Fruit fly (Drosophila melanogaster): ENCODE results near the gene kmr.

The kmr gene

dm6 chr3R:13715012-13715673, at the start of gene kmr (continued):
- TF ChIP-seq NfI (GFP tag; optimal IDR thresholded peaks at IDR 0.05) (peak; percentile 33), CG11695 (GFP tag; IDR thresholded peaks at IDR 0.05) (peak; percentile 33; the same call in 2 of the 3 replicates), CG17361 (GFP tag; IDR thresholded peaks at IDR 0.05) (no peak), Hr51 (GFP tag; optimal IDR thresholded peaks at IDR 0.05) (peak in 1 of 2 experiments; percentile 1), CG14050 (GFP tag; IDR thresholded peaks at IDR 0.05) (peak; percentile 40; the same call in 1 of the 3 replicates), CG13624 (GFP tag; optimal IDR thresholded peaks at IDR 0.05) (peak; percentile 2), abd-A (tag; optimal IDR thresholded peaks at IDR 0.05) (peak; percentile 76), p53 (GFP tag; optimal IDR thresholded peaks at IDR 0.05) (no peak), C15 (GFP tag; IDR thresholded peaks at IDR 0.05) (no peak), Six4 (GFP tag; optimal IDR thresholded peaks at IDR 0.05) (no peak), gsb (GFP tag; IDR thresholded peaks at IDR 0.05) (0 out of 2 replicates have a peak, but pooled peaks have one; percentile 38), CG6683 (GFP tag; optimal IDR thresholded peaks at IDR 0.05) (no peak), CG1024 (GFP tag; IDR thresholded peaks at IDR 0.05) (no peak), CG4328 (GFP tag; optimal IDR thresholded peaks at IDR 0.05) (no peak), ERR (GFP tag; optimal IDR thresholded peaks at IDR 0.05) (no peak), wek (GFP tag; optimal IDR thresholded peaks at IDR 0.05) (peak; percentile 73), CG34422 (GFP tag; IDR thresholded peaks at IDR 0.05) (peak; percentile 64; the same call in 1 of the 3 replicates), ab (GFP tag; optimal IDR thresholded peaks at IDR 0.05) (no peak), CG7372 (GFP tag; IDR thresholded peaks at IDR 0.05) (peak; percentile 18; the same call in 1 of the 2 replicates), tap (tag; optimal IDR thresholded peaks at IDR 0.05) (peak; percentile 67), CG11456 (GFP tag; IDR thresholded peaks at IDR 0.05) (no peak), HLH54F (GFP tag; optimal IDR thresholded peaks at IDR 0.05) (no peak), sd (tag; optimal IDR thresholded peaks at IDR 0.05) (peak; percentile 6), CG18764 (GFP tag; optimal IDR thresholded peaks at IDR 0.05) (no peak), Gug (GFP tag; IDR thresholded peaks at IDR 0.05) (no peak), CG14441 (GFP tag; IDR thresholded peaks at IDR 0.05) (no peak; the same call in 1 of the 2 replicates), kni (GFP tag; optimal IDR thresholded peaks at IDR 0.05) (peak; percentile 83), luna (GFP tag; optimal IDR thresholded peaks at IDR 0.05) (no peak), cas (GFP tag; IDR thresholded peaks at IDR 0.05) (peak; percentile 8; the same call in 1 of the 2 replicates), disco-r (GFP tag; optimal IDR thresholded peaks at IDR 0.05) (peak; percentile 3), CG14014 (GFP tag; IDR thresholded peaks at IDR 0.05) (peak; percentile 48; the same call in 1 of the 2 replicates), da (GFP tag; optimal IDR thresholded peaks at IDR 0.05) (no peak), MESR4 (GFP tag; optimal IDR thresholded peaks at IDR 0.05) (peak; percentile 12), HLH4C (GFP tag; IDR thresholded peaks at IDR 0.05; ENCODE audit: partially characterized antibody) (0 out of 3 replicates have a peak, but pooled peaks have one; percentile 27), CG11398 (GFP tag; optimal IDR thresholded peaks at IDR 0.05) (no peak), chif (GFP tag; optimal IDR thresholded peaks at IDR 0.05) (peak in 1 of 2 experiments; percentile 31), tna (GFP tag; IDR thresholded peaks at IDR 0.05; ENCODE audit: partially characterized antibody) (no peak), CG18011 (GFP tag; optimal IDR thresholded peaks at IDR 0.05) (no peak), stc (GFP tag; IDR thresholded peaks at IDR 0.05) (peak; percentile 60; the same call in 1 of the 2 replicates), CG10979 (tag; optimal IDR thresholded peaks at IDR 0.05) (no peak), Spps (tag; optimal IDR thresholded peaks at IDR 0.05) (no peak), Deaf1 (tag; optimal IDR thresholded peaks at IDR 0.05) (peak; percentile 62), CG7271 (tag; optimal IDR thresholded peaks at IDR 0.05) (peak; percentile 19), Hr3 (GFP tag; optimal IDR thresholded peaks at IDR 0.05) (no peak), CG11696 (GFP tag; IDR thresholded peaks at IDR 0.05) (no peak; the same call in 1 of the 2 replicates), CG14667 (GFP tag; IDR thresholded peaks at IDR 0.05) (no peak), sr (GFP tag; IDR thresholded peaks at IDR 0.05) (no peak; the same call in 2 of the 3 replicates), CG9609 (GFP tag; optimal IDR thresholded peaks at IDR 0.05) (no peak), lbe (GFP tag; optimal IDR thresholded peaks at IDR 0.05) (no peak), CG15011 (GFP tag; optimal IDR thresholded peaks at IDR 0.05) (no peak)
